Worm (Caenorhabditis elegans): Measurements from ENCODE around the gene C49F5.5.
"Not testable (repeated sequence)": the region's sequence is repeated elsewhere in the genome, so short reads cannot be mapped to it uniquely, and the experiment has no call there.

C49F5.5 gene

DNA sequence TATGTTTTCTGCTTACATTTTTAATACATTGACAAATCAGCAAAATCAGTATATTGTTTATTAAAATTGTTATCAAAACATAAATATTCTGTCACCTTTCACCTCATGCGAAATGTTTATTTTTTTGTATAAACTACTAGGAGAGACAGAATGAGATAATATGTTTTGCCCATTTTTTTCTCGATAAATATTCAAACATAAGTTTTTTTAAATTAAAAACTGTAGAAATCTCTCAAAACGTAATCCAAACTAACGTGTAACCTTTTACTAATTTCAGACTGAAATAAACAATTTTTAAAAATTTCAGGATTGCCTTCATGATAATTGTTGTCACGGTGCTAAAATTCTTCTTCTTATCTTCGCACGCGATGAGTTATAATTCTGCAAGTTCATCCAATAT is 28.7 kb upstream of the C49F5.5 start, which contains the start of gene T08D10.5:
Gene T08D10.5, plus strand, starts transcription at position 301 of the 400 bp plus-strand sequence.
- TF ChIP-seq R02D3.7 (tag; optimal IDR thresholded peaks at IDR 0.05) (no peak), nhr-12 (tag; optimal IDR thresholded peaks at IDR 0.05) (no peak), elt-1 (tag; optimal IDR thresholded peaks at IDR 0.05) (no peak), nhr-23 (tag; optimal IDR thresholded peaks at IDR 0.05) (no peak), ztf-1 (GFP tag; conservative IDR thresholded peaks at IDR 0.05) (no peak), alr-1 (tag; optimal IDR thresholded peaks at IDR 0.05) (no peak), lsy-2 (tag; optimal IDR thresholded peaks at IDR 0.05) (no peak), egl-27 (tag; optimal IDR thresholded peaks at IDR 0.05) (no peak), nhr-237 (tag; optimal IDR thresholded peaks at IDR 0.05) (no peak), ztf-4 (tag; optimal IDR thresholded peaks at IDR 0.05) (no peak), dmd-4 (tag; optimal IDR thresholded peaks at IDR 0.05) (no peak), lin-13 (GFP tag; optimal IDR thresholded peaks at IDR 0.05) (no peak), elt-3 (tag; optimal IDR thresholded peaks at IDR 0.05) (no peak), nhr-11 (tag; optimal IDR thresholded peaks at IDR 0.05) (no peak), lin-39 (tag; optimal IDR thresholded peaks at IDR 0.05) (no peak)

DNA sequence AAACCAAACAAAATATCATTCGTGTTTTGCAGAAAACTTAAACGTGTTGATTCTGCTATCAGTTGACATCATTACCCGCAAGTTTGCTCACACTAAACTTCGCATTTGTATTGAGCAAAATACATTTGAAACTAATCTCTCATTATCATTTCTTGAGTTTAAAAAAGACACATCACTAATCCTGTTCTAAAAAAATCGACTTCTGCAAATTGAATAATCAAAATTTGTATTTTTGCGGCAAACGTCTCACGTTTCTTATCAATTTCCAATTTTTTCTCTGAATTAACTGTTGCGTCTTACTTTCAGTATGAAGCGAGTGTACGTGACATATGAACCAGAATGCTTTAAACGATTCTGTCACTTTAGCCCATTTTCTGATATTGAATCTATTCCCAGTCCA is 26.1 kb upstream of the C49F5.5 start, which contains the start of gene C49F5.8:
Gene C49F5.8, plus strand, starts transcription at position 301 of the 400 bp plus-strand sequence.
- no peak for TF ChIP-seq lin-39 (tag; optimal IDR thresholded peaks at IDR 0.05)
- no peak for TF ChIP-seq unc-55 (GFP tag; optimal IDR thresholded peaks at IDR 0.05)
- no peak for TF ChIP-seq nhr-21 (tag; optimal IDR thresholded peaks at IDR 0.05)
- no peak for TF ChIP-seq zag-1 (tag; optimal IDR thresholded peaks at IDR 0.05)

DNA sequence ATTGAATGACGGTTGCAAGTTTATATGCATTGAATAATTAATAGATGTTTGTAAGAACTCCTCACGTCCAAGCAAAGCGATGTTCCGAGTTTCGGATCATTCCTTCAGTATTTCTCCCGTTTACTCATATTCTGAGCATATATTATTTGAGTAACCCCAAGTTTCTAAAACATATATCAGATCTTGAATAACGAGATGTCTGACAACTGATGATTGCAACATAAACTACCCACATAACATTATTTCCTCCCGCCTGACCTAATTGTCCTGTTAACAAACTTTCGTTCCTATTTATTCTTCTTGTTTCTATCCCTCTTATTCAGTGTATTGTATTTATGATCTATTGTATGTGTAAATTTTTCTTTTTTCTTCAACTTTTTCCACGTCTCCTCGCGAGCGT is 24.9 kb upstream of the C49F5.5 start, which contains the start of gene C49F5.13:
Gene C49F5.13, plus strand, starts transcription at position 301 of the 400 bp plus-strand sequence.
- TF ChIP-seq nhr-11 (tag; optimal IDR thresholded peaks at IDR 0.05); C34F6.9 (tag; optimal IDR thresholded peaks at IDR 0.05); ztf-1 (GFP tag; conservative IDR thresholded peaks at IDR 0.05): not testable (repeated sequence)

DNA sequence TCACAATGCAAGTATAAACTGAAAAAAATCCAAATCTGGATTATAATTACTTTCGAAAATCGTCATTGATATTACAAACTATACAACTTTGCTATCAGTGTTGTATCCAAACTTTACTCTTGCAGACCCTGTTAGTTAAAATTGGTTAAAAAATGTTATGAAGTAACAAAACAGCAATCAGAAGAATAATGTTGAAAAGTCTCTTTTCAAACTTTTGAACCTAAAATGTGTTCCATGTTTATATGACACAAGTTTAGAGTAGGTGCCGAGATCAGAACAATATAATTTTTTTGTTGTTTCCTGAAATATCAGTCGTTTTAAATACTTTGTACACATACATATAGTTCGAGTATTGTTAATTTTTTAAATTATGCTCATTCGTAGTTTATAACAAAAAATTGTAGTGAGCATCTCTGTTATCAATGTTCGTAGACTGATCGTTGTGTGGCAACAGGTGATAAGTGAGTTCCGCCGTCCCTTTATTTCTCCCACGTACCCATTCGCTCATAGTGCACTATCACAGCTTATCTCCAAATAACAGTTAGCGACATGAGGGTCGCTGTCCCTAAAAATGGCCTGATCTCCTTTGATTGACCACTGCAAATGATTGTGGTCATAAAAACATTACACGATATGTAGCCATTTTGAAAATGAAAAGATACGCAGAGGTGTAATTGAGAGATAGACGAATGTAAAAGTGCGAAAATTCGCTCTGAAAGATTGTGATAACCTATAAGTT is 23.8 kb upstream of the C49F5.5 start:
- TF ChIP-seq sma-9 (GFP tag; optimal IDR thresholded peaks at IDR 0.05), result peak; percentile 54
- no peak for TF ChIP-seq sma-9 (tag; optimal IDR thresholded peaks at IDR 0.05)
- no peak for TF ChIP-seq ama-1 (optimal IDR thresholded peaks at IDR 0.05)
- TF ChIP-seq crh-2 (tag; optimal IDR thresholded peaks at IDR 0.05), result peak; percentile 56
- TF ChIP-seq sma-3 (GFP tag; optimal IDR thresholded peaks at IDR 0.05), result peak; percentile 16
- no peak for TF ChIP-seq skn-1 (tag; optimal IDR thresholded peaks at IDR 0.05)
- peak; percentile 19 for TF ChIP-seq F13H6.1 (tag; optimal IDR thresholded peaks at IDR 0.05)
- peak; percentile 71 for TF ChIP-seq fos-1 (tag; optimal IDR thresholded peaks at IDR 0.05)
- no peak for TF ChIP-seq mab-5 (tag; optimal IDR thresholded peaks at IDR 0.05)
- no peak for TF ChIP-seq nhr-237 (tag; optimal IDR thresholded peaks at IDR 0.05)
- TF ChIP-seq mdl-1 (tag; optimal IDR thresholded peaks at IDR 0.05), result peak in 1 of 2 experiments; percentile 32
- TF ChIP-seq egl-27 (tag; optimal IDR thresholded peaks at IDR 0.05), result peak; percentile 34

DNA sequence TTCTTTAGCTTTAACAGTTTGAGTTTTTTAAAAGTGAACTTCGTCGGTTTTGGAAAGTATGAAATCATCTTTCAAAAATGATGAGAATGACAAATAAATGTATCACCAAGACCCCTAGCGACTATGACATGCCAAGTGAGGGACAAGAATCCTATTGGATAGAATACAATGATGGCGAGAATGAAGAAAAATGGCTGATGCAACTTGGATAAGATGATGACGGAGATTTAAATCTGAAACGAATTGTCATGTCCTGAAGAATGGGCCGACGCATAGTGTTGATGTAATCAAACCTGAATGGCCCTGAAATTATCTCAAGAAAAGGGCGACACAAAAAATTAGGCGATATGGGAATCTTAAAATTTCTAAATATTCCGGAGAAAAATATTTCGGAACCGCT is 22.3 kb upstream of the C49F5.5 start:
- TF ChIP-seq R02D3.7 (tag; optimal IDR thresholded peaks at IDR 0.05) (no peak), unc-55 (GFP tag; optimal IDR thresholded peaks at IDR 0.05) (no peak), F13H6.1 (tag; optimal IDR thresholded peaks at IDR 0.05) (no peak), elt-1 (tag; optimal IDR thresholded peaks at IDR 0.05) (peak; percentile 58), lin-13 (GFP tag; optimal IDR thresholded peaks at IDR 0.05) (no peak), ceh-16 (tag; optimal IDR thresholded peaks at IDR 0.05) (peak; percentile 72), sma-9 (GFP tag; optimal IDR thresholded peaks at IDR 0.05) (peak; percentile 47), sma-9 (tag; optimal IDR thresholded peaks at IDR 0.05) (no peak), nhr-25 (tag; optimal IDR thresholded peaks at IDR 0.05) (peak; percentile 12)

DNA sequence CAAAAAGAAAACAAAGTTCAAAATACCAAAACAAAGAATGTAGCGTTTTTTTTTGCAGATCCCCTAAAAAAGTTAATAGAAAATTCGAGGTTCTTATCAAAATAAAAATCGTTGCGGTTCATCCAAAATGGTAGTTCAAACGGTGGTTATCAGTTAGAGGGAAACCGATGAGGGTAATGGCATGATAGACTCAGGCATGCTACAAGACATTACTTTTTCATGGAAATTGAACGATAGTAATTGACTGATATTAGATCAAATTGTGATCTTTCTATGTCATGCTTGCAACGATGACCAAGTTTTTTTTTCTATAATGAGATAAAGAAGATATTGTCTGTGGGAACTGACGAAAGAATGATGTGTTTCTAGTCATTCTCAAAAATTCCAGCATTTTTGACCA is 21.4 kb upstream of the C49F5.5 start:
- TF ChIP-seq lin-39 (tag; optimal IDR thresholded peaks at IDR 0.05) (no peak), mab-5 (tag; optimal IDR thresholded peaks at IDR 0.05) (no peak), ceh-16 (tag; optimal IDR thresholded peaks at IDR 0.05) (no peak), unc-55 (GFP tag; optimal IDR thresholded peaks at IDR 0.05) (no peak), peb-1 (tag; optimal IDR thresholded peaks at IDR 0.05) (no peak), nhr-25 (tag; optimal IDR thresholded peaks at IDR 0.05) (no peak), sem-4 (tag; optimal IDR thresholded peaks at IDR 0.05) (no peak), lsy-2 (tag; optimal IDR thresholded peaks at IDR 0.05) (no peak), egl-27 (tag; optimal IDR thresholded peaks at IDR 0.05) (no peak), fos-1 (tag; optimal IDR thresholded peaks at IDR 0.05) (peak; percentile 82), unc-62 (GFP tag; optimal IDR thresholded peaks at IDR 0.05) (no peak), nhr-11 (tag; optimal IDR thresholded peaks at IDR 0.05) (no peak), sma-9 (GFP tag; optimal IDR thresholded peaks at IDR 0.05) (peak; percentile 73), sma-9 (tag; optimal IDR thresholded peaks at IDR 0.05) (no peak), ama-1 (optimal IDR thresholded peaks at IDR 0.05) (no peak), F13H6.1 (tag; optimal IDR thresholded peaks at IDR 0.05) (no peak), C34F6.9 (tag; optimal IDR thresholded peaks at IDR 0.05) (no peak), nhr-129 (tag; optimal IDR thresholded peaks at IDR 0.05) (no peak)

Measured in whole organism, L2 larva.